Worm (Caenorhabditis elegans) whole organism, mixed stage, embryonic: ENCODE data around the gene F10D7.3.
A peak's percentile ranks its signal among the peaks of the same experiment; 100 is the strongest.

Source experiments
- blmp-1 ChIP-seq: fragments of 150-350 bp; optimal IDR thresholded peaks from 2 replicates; lab custom pipeline; 2014; ENCODE audit warnings: missing biosample characterization, missing genetic modification characterization
- ceh-39 ChIP-seq: fragments of 150-350 bp; optimal IDR thresholded peaks from 2 replicates; lab custom pipeline; 2014; ENCODE audit warnings: missing biosample characterization, missing genetic modification characterization
- ceh-83 ChIP-seq: fragments of 200-800 bp; sonication (Bioruptor generic); optimal IDR thresholded peaks from 2 replicates; lab custom pipeline; 2018; ENCODE audit warnings: mild to moderate bottlenecking, missing genetic modification characterization, missing compliant biosample characterization
- ces-1 ChIP-seq: fragments of 150-350 bp; optimal IDR thresholded peaks from 2 replicates; lab custom pipeline; 2014; ENCODE audit warnings: missing biosample characterization, missing genetic modification reagents, missing genetic modification characterization
- cnd-1 ChIP-seq: fragments of 200-800 bp; sonication (Bioruptor generic); optimal IDR thresholded peaks from 2 replicates; lab custom pipeline; 2018; ENCODE audit warnings: mild to moderate bottlenecking, missing genetic modification characterization, missing compliant biosample characterization
- drap-1 ChIP-seq: fragments of 200-800 bp; sonication (Bioruptor generic); optimal IDR thresholded peaks from 3 replicates; lab custom pipeline; 2018; ENCODE audit warnings: mild to moderate bottlenecking, missing genetic modification characterization, missing compliant biosample characterization
- elt-1 ChIP-seq: sonication (generic microtip); optimal IDR thresholded peaks from 2 replicates; lab custom pipeline; 2017; ENCODE audit warnings: missing genetic modification characterization, mild to moderate bottlenecking, missing compliant biosample characterization, antibody characterized with exemption, moderate library complexity, borderline replicate concordance; ENCODE audit not compliant: insufficient read depth
- elt-3 ChIP-seq: fragments of 150-350 bp; optimal IDR thresholded peaks from 2 replicates; lab custom pipeline; 2014; ENCODE audit warnings: missing biosample characterization, missing genetic modification characterization
- flh-1 ChIP-seq: fragments of 200-800 bp; sonication (Bioruptor generic); optimal IDR thresholded peaks from 2 replicates; lab custom pipeline; 2018; ENCODE audit warnings: mild to moderate bottlenecking, missing genetic modification characterization, moderate library complexity, missing compliant biosample characterization
- ham-2 ChIP-seq: fragments of 200-800 bp; sonication (Bioruptor generic); optimal IDR thresholded peaks from 2 replicates; lab custom pipeline; 2018; ENCODE audit warnings: mild to moderate bottlenecking, missing genetic modification characterization, missing compliant biosample characterization
- hlh-1 ChIP-seq: fragments of 150-350 bp; optimal IDR thresholded peaks from 2 replicates; lab custom pipeline; 2014; ENCODE audit warnings: missing biosample characterization, missing genetic modification reagents, missing genetic modification characterization
- lin-13 ChIP-seq: fragments of 150-350 bp; optimal IDR thresholded peaks from 2 replicates; lab custom pipeline; 2014; ENCODE audit warnings: missing biosample characterization, missing genetic modification characterization
- lin-32 ChIP-seq: fragments of 200-800 bp; sonication (Bioruptor generic); optimal IDR thresholded peaks from 2 replicates; lab custom pipeline; 2018; ENCODE audit warnings: mild to moderate bottlenecking, missing genetic modification characterization, missing compliant biosample characterization
- lsy-2 ChIP-seq: fragments of 150-350 bp; optimal IDR thresholded peaks from 2 replicates; lab custom pipeline; 2014; ENCODE audit warnings: missing biosample characterization, missing genetic modification characterization
- mab-5 ChIP-seq: fragments of 150-350 bp; optimal IDR thresholded peaks from 2 replicates; lab custom pipeline; 2014; ENCODE audit warnings: missing biosample characterization, missing genetic modification characterization
- mep-1 ChIP-seq: fragments of 150-350 bp; optimal IDR thresholded peaks from 2 replicates; lab custom pipeline; 2017; ENCODE audit warnings: missing biosample characterization, missing genetic modification reagents, missing genetic modification characterization, inconsistent platforms
- mls-2 ChIP-seq: sonication (generic microtip); optimal IDR thresholded peaks from 2 replicates; lab custom pipeline; 2016; ENCODE audit warnings: mild to moderate bottlenecking, missing genetic modification characterization, moderate library complexity, missing compliant biosample characterization
- nhr-12 ChIP-seq: fragments of 150-350 bp; optimal IDR thresholded peaks from 2 replicates; lab custom pipeline; 2014; ENCODE audit warnings: missing biosample characterization, missing genetic modification characterization
- nhr-2 ChIP-seq: fragments of 150-350 bp; optimal IDR thresholded peaks from 2 replicates; lab custom pipeline; 2014; ENCODE audit warnings: missing biosample characterization, missing genetic modification characterization
- nhr-237 ChIP-seq: fragments of 150-350 bp; optimal IDR thresholded peaks from 2 replicates; lab custom pipeline; 2014; ENCODE audit warnings: missing biosample characterization, missing genetic modification characterization
- nhr-28 ChIP-seq: fragments of 150-350 bp; optimal IDR thresholded peaks from 2 replicates; lab custom pipeline; 2014; ENCODE audit warnings: missing biosample characterization, missing genetic modification characterization
- nhr-76 ChIP-seq: sonication (generic microtip); optimal IDR thresholded peaks from 2 replicates; lab custom pipeline; 2017; ENCODE audit warnings: missing biosample characterization, missing genetic modification characterization
- pha-4 ChIP-seq: fragments of 150-350 bp; optimal IDR thresholded peaks from 2 replicates; lab custom pipeline; 2018; ENCODE audit warnings: missing biosample characterization, missing genetic modification reagents, missing genetic modification characterization
- snpc-4 ChIP-seq: fragments of 150-350 bp; optimal IDR thresholded peaks from 2 replicates; lab custom pipeline; 2014; ENCODE audit warnings: missing biosample characterization, missing genetic modification characterization
- sptf-1 ChIP-seq: sonication (generic microtip); optimal IDR thresholded peaks from 2 replicates; lab custom pipeline; 2017; ENCODE audit warnings: mild to moderate bottlenecking, missing genetic modification characterization, moderate library complexity, missing compliant biosample characterization
- tbx-8 ChIP-seq: fragments of 200-800 bp; sonication (Bioruptor generic); optimal IDR thresholded peaks from 2 replicates; lab custom pipeline; 2018; ENCODE audit warnings: mild to moderate bottlenecking, missing genetic modification characterization, moderate library complexity, missing compliant biosample characterization
- unc-120 ChIP-seq: sonication (generic microtip); optimal IDR thresholded peaks from 2 replicates; lab custom pipeline; 2017; ENCODE audit warnings: missing genetic modification characterization, missing compliant biosample characterization; ENCODE audit not compliant: poor library complexity, severe bottlenecking
- unc-39 ChIP-seq: fragments of 150-350 bp; optimal IDR thresholded peaks from 2 replicates; lab custom pipeline; 2014; ENCODE audit warnings: missing biosample characterization, missing genetic modification characterization
- unc-62 ChIP-seq: fragments of 150-350 bp; optimal IDR thresholded peaks from 2 replicates; lab custom pipeline; 2014; ENCODE audit warnings: missing biosample characterization, missing genetic modification reagents, missing genetic modification characterization
- zip-8 ChIP-seq: fragments of 150-350 bp; optimal IDR thresholded peaks from 2 replicates; lab custom pipeline; 2014; ENCODE audit warnings: missing biosample characterization, missing genetic modification characterization
- ztf-11 ChIP-seq: fragments of 150-350 bp; optimal IDR thresholded peaks from 2 replicates; lab custom pipeline; 2014; ENCODE audit warnings: missing biosample characterization, missing genetic modification characterization

F10D7.3 gene

ce11 chrX:17419813-17420584, 45.6 kb upstream of the F10D7.3 start:
- TF ChIP-seq ham-2 (GFP tag; lab: Kevin White, UChicago), result no peak
- no peak for TF ChIP-seq mep-1
- no peak for TF ChIP-seq ceh-83 (GFP tag; lab: Kevin White, UChicago)
- no peak for TF ChIP-seq unc-62 (GFP tag; lab: Kevin White, UChicago)
- TF ChIP-seq ces-1, result no peak
- no peak for TF ChIP-seq drap-1 (GFP tag; lab: Kevin White, UChicago)

ce11 chrX:17417505-17418004, 43.1 kb upstream of the F10D7.3 start:
- TF ChIP-seq nhr-12 (tag; lab: Kevin White, UChicago), result no peak
- no peak for TF ChIP-seq nhr-2
- TF ChIP-seq tbx-8 (GFP tag; lab: Kevin White, UChicago), result no peak
- TF ChIP-seq mab-5 (tag; lab: Kevin White, UChicago), result no peak
- TF ChIP-seq mls-2, result no peak
- no peak for TF ChIP-seq zip-8 (tag; lab: Kevin White, UChicago)
- TF ChIP-seq unc-120, result no peak
- no peak for TF ChIP-seq nhr-76 (tag; lab: Kevin White, UChicago)

ce11 chrX:17413868-17414267, 39.4 kb upstream of the F10D7.3 start, which contains the start of gene crb-1:
Gene crb-1, minus strand, starts transcription at chrX:17414014.
- TF ChIP-seq sptf-1 (tag; lab: Kevin White, UChicago) (peak; percentile 62), mls-2 (peak; percentile 64), ham-2 (GFP tag; lab: Kevin White, UChicago) (peak; percentile 49), ceh-83 (GFP tag; lab: Kevin White, UChicago) (no peak)

ce11 chrX:17412642-17413041, 38.2 kb upstream of the F10D7.3 start:
- peak; percentile 42 for TF ChIP-seq zip-8 (tag; lab: Kevin White, UChicago)
- no peak for TF ChIP-seq hlh-1 (tag; lab: Kevin White, UChicago)

ce11 chrX:17408855-17409254, 34.4 kb upstream of the F10D7.3 start:
- no peak for TF ChIP-seq flh-1 (GFP tag; lab: Kevin White, UChicago)

ce11 chrX:17403058-17403457, 28.6 kb upstream of the F10D7.3 start:
- TF ChIP-seq elt-1 (no peak), blmp-1 (tag; lab: Kevin White, UChicago) (no peak), lsy-2 (tag; lab: Kevin White, UChicago) (no peak), zip-8 (tag; lab: Kevin White, UChicago) (no peak), mep-1 (no peak), pha-4 (no peak), nhr-237 (tag; lab: Kevin White, UChicago) (no peak), tbx-8 (GFP tag; lab: Kevin White, UChicago) (no peak), ceh-39 (tag; lab: Kevin White, UChicago) (no peak), lin-32 (GFP tag; lab: Kevin White, UChicago) (no peak), nhr-12 (tag; lab: Kevin White, UChicago) (no peak), ham-2 (GFP tag; lab: Kevin White, UChicago) (no peak), unc-39 (tag; lab: Kevin White, UChicago) (no peak), unc-62 (GFP tag; lab: Kevin White, UChicago) (no peak), nhr-76 (tag; lab: Kevin White, UChicago) (no peak), snpc-4 (no peak), lin-13 (no peak), ces-1 (no peak)

ce11 chrX:17401264-17401663, 26.8 kb upstream of the F10D7.3 start, which contains the start of gene F11C7.6:
Gene F11C7.6, plus strand, starts transcription at chrX:17401564.
- no peak for TF ChIP-seq nhr-2
- TF ChIP-seq elt-3, result no peak
- no peak for TF ChIP-seq ztf-11 (tag; lab: Kevin White, UChicago)
- no peak for TF ChIP-seq pha-4
- no peak for TF ChIP-seq unc-62 (GFP tag; lab: Kevin White, UChicago)
- no peak for TF ChIP-seq lin-13
- no peak for TF ChIP-seq nhr-28 (tag; lab: Kevin White, UChicago)
- no peak for TF ChIP-seq zip-8 (tag; lab: Kevin White, UChicago)
- no peak for TF ChIP-seq mls-2
- no peak for TF ChIP-seq drap-1 (GFP tag; lab: Kevin White, UChicago)
- no peak for TF ChIP-seq snpc-4
- TF ChIP-seq blmp-1 (tag; lab: Kevin White, UChicago), result no peak
- no peak for TF ChIP-seq ceh-39 (tag; lab: Kevin White, UChicago)
- TF ChIP-seq lsy-2 (tag; lab: Kevin White, UChicago), result no peak
- no peak for TF ChIP-seq unc-120
- TF ChIP-seq tbx-8 (GFP tag; lab: Kevin White, UChicago), result no peak
- TF ChIP-seq nhr-12 (tag; lab: Kevin White, UChicago), result no peak
- TF ChIP-seq ceh-83 (GFP tag; lab: Kevin White, UChicago), result no peak
- TF ChIP-seq cnd-1 (tag; lab: Kevin White, UChicago), result no peak
